Worm (Caenorhabditis elegans) whole organism, midembryonic: ENCODE results near the gene parg-2.
"Not testable (repeated sequence)": the region's sequence is repeated elsewhere in the genome, so short reads cannot be mapped to it uniquely, and the experiment has no call there.

Experiments used
- T22C8.4 ChIP-seq: fragments of 200-800 bp; sonication (Bioruptor generic); IDR thresholded peaks from 2 replicates; pipeline ENCODE4 v1.3.6; 2022; ENCODE audit warnings: missing genetic modification characterization, missing compliant biosample characterization
- cog-1 ChIP-seq: sonication (generic microtip); optimal IDR thresholded peaks from 2 replicates; lab custom pipeline; 2016; ENCODE audit warnings: missing genetic modification characterization, missing compliant biosample characterization
- flt-1 ChIP-seq: fragments of 200-800 bp; sonication (Bioruptor generic); IDR thresholded peaks from 2 replicates; pipeline ENCODE4 v1.3.6; 2022; ENCODE audit warnings: missing genetic modification characterization, missing compliant biosample characterization
- klf-2 ChIP-seq: fragments of 200-800 bp; sonication (Bioruptor generic); conservative IDR thresholded peaks from 2 replicates; pipeline ENCODE4 v1.3.6; 2022; ENCODE audit warnings: missing genetic modification reagents, missing genetic modification characterization, missing compliant biosample characterization
- med-1 ChIP-seq: sonication (generic microtip); optimal IDR thresholded peaks from 2 replicates; lab custom pipeline; 2017; ENCODE audit warnings: missing genetic modification characterization, mild to moderate bottlenecking, missing compliant biosample characterization, antibody characterized with exemption, missing genetic modification reagents; ENCODE audit not compliant: insufficient read depth
- ref-1 ChIP-seq: fragments of 200-800 bp; sonication (Bioruptor generic); conservative IDR thresholded peaks from 2 replicates; pipeline ENCODE4 v1.3.6; 2022; ENCODE audit warnings: missing genetic modification reagents, missing genetic modification characterization, missing compliant biosample characterization
- tab-1 ChIP-seq: fragments of 200-800 bp; sonication (Bioruptor generic); IDR thresholded peaks from 2 replicates; pipeline ENCODE4 v1.3.6; 2022; ENCODE audit warnings: missing genetic modification characterization, missing compliant biosample characterization
- ztf-23 ChIP-seq: fragments of 200-800 bp; sonication (Bioruptor generic); IDR thresholded peaks from 2 replicates; pipeline ENCODE4 v1.3.6; 2022; ENCODE audit warnings: missing genetic modification reagents, missing genetic modification characterization, missing compliant biosample characterization
- ztf-29 ChIP-seq: fragments of 200-800 bp; sonication (Bioruptor generic); IDR thresholded peaks from 2 replicates; pipeline ENCODE4 v1.3.6; 2022; ENCODE audit warnings: missing genetic modification reagents, missing genetic modification characterization, missing compliant biosample characterization

parg-2 gene

ce11 chrIV:8715032-8715431, at the start of gene parg-2, which contains the start of gene ipla-5:
Gene parg-2 (minus strand): TSS chrIV:8715132.
Gene ipla-5 (plus strand): TSS chrIV:8715247.
- TF ChIP-seq klf-2; ztf-23; cog-1 (tag; lab: Kevin White, UChicago): not testable (repeated sequence)

ce11 chrIV:8764567-8764966, 49.6 kb upstream of the parg-2 start, which contains the start of gene cdc-50.B:
Gene cdc-50.B (plus strand): TSS chrIV:8764867.
- no peak for TF ChIP-seq cog-1 (tag; lab: Kevin White, UChicago)
- TF ChIP-seq med-1 (GFP tag; lab: Kevin White, UChicago), result no peak
- TF ChIP-seq T22C8.4, result no peak
- TF ChIP-seq tab-1, result no peak
- no peak for TF ChIP-seq flt-1 (GFP tag; lab: Robert Waterston, UW)

DNA sequence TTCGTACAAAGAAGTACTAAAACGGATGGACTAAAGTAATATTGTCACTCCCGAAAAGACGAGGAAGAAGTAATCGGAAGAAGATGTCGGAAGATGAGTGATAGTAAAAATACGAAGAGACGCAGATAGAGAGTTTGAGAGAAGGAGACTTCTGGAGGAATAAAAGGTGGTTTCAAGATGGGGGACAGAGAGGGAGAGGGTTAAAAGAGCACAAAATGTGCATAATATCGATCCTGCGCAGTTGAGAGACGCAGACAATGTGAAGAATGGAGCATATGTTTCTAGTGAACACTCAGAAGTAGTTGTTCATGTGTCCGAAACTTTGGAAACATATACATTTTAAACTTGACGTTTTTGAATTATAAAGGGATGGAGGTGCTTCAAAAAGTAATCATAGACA, 47.5 kb upstream of the parg-2 start:
- peak; percentile 47 for TF ChIP-seq cog-1 (tag; lab: Kevin White, UChicago)
- TF ChIP-seq flt-1 (GFP tag; lab: Robert Waterston, UW), result no peak
- peak; percentile 74 for TF ChIP-seq T22C8.4

ce11 chrIV:8761896-8762295, 47.0 kb upstream of the parg-2 start, which contains the start of the genes F20C5.11 and klp-11:
Gene F20C5.11 (minus strand): TSS chrIV:8761996.
Gene klp-11 (minus strand): TSS chrIV:8762066.
- TF ChIP-seq ztf-29 (GFP tag; lab: Robert Waterston, UW) (no peak), klf-2 (no peak)

DNA sequence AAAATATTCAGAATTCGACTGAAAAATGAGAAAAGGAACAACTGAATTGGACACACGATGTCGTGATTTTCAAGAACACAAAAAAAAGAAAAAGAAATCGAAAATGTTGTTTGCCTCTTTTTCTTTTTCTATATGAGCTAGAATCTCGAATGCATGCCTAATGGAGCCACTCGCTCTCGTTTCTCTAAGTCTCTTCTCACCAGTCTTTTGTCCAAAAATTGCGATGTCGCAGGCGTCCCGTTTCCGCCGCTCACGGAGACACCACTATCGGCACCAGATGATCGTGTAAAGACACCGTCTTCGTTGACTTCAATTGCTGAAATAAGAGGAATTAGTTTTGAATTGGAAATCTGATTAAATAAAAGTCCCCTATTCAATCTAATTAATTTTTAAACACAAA, 43.7 kb upstream of the parg-2 start:
- no peak for TF ChIP-seq klf-2
- TF ChIP-seq cog-1 (tag; lab: Kevin White, UChicago), result no peak
- no peak for TF ChIP-seq ztf-29 (GFP tag; lab: Robert Waterston, UW)
- no peak for TF ChIP-seq T22C8.4
- no peak for TF ChIP-seq ref-1
- TF ChIP-seq ztf-23, result no peak
- TF ChIP-seq tab-1, result no peak

DNA sequence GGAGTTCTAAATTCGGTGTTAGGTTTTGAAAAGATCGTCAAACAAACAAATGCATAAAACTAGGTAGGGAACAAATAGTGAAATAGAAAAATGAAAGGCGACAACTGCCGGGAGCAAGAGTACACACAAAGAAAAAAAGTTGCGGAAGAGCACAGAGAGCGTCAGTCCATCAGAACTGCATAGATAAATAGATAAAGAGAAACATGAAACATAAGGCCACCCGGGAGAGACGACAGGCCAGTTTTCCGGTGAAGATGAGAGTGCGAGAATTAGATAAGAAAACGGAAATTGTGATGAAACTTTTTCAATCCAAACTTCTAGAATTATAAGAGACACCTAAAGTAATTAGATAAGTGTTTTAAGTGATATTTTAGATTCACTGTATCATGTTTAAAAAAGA, 42.8 kb upstream of the parg-2 start:
- TF ChIP-seq flt-1 (GFP tag; lab: Robert Waterston, UW) (no peak), ztf-23 (no peak), ref-1 (no peak), klf-2 (no peak)

ce11 chrIV:8754727-8755126, 39.8 kb upstream of the parg-2 start, which contains the start of gene elli-1:
Gene elli-1 (minus strand): TSS chrIV:8754827.
- TF ChIP-seq ztf-29 (GFP tag; lab: Robert Waterston, UW) (no peak), med-1 (GFP tag; lab: Kevin White, UChicago) (no peak), cog-1 (tag; lab: Kevin White, UChicago) (no peak), klf-2 (no peak), flt-1 (GFP tag; lab: Robert Waterston, UW) (no peak), ref-1 (no peak), T22C8.4 (no peak), ztf-23 (no peak), tab-1 (no peak)

DNA sequence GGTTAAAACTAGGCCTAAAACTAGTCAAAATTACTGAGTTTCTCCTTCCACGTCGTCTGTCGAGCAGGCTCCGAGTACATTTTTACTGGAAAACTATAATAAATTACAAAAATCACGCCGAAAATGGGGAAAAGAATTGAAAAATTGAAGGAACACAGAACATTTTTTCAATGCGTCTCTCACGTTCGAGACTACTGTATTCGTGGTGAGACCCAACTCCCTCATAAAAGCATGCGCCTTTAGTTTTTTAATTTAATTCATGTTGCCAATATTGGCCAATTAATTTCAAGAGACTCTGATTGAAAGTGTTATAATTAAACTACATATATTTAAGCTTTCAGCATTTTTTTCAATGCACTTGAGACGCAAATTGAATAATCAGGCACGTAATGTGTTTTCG, 39.2 kb upstream of the parg-2 start:
- no peak for TF ChIP-seq flt-1 (GFP tag; lab: Robert Waterston, UW)
- no peak for TF ChIP-seq T22C8.4
- no peak for TF ChIP-seq tab-1
- no peak for TF ChIP-seq klf-2
- TF ChIP-seq ztf-29 (GFP tag; lab: Robert Waterston, UW), result no peak
- no peak for TF ChIP-seq med-1 (GFP tag; lab: Kevin White, UChicago)
- TF ChIP-seq cog-1 (tag; lab: Kevin White, UChicago), result no peak
- no peak for TF ChIP-seq ztf-23
- no peak for TF ChIP-seq ref-1

- TF ChIP-seq tab-1, result no peak
- no peak for TF ChIP-seq ref-1
- no peak for TF ChIP-seq klf-2
- TF ChIP-seq cog-1 (tag; lab: Kevin White, UChicago), result no peak
- TF ChIP-seq ztf-29 (GFP tag; lab: Robert Waterston, UW), result no peak
- no peak for TF ChIP-seq ztf-23
- TF ChIP-seq T22C8.4, result no peak
- no peak for TF ChIP-seq flt-1 (GFP tag; lab: Robert Waterston, UW)
- no peak for TF ChIP-seq med-1 (GFP tag; lab: Kevin White, UChicago)
Measured at ce11 chrIV:8752492-8752891, 37.6 kb upstream of the parg-2 start.

- TF ChIP-seq ztf-29 (GFP tag; lab: Robert Waterston, UW) (no peak), ref-1 (no peak), ztf-23 (no peak), cog-1 (tag; lab: Kevin White, UChicago) (no peak), med-1 (GFP tag; lab: Kevin White, UChicago) (no peak), flt-1 (GFP tag; lab: Robert Waterston, UW) (no peak), klf-2 (no peak), T22C8.4 (no peak), tab-1 (no peak)
Measured at ce11 chrIV:8748967-8749366, 34.0 kb upstream of the parg-2 start.

DNA sequence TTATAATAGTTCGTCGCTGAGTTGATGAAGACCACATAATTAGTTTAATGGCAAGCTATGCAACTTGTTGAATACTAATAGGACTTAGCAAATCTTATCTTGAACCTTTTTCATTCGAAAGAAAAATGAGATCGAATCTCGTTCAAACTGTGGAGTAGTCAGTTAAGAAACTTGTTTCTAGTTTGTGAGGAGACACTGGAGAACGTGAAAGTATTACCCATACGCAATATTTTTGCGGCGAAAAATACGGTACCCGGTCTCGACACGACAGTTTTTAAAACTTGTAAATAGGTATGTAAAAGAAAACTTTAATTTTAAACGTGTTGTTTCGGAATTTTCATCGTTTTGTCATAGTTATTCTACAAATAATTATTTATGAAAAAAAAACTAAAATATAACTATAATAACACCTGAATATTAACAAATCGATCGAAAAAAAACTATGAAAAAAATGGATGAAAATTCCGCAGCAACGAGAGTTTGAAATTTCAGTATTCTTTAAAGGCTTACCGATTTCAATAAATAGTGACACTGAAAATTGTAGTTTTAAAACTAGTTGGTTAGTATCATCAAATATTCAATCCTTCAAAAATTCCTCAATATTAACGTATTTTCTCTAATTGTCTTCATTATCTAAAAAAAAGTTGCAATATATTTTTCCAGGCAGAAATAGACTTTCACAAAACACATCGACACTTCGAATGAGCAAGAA, 30.8 kb upstream of the parg-2 start, which contains the start of the genes F20C5.7 and parg-1:
Gene F20C5.7, minus strand, starts transcription at position 101 of the 712 bp plus-strand sequence.
Gene parg-1, plus strand, starts transcription at position 662 of the 712 bp plus-strand sequence.
- TF ChIP-seq tab-1, result no peak
- TF ChIP-seq med-1 (GFP tag; lab: Kevin White, UChicago), result no peak
- no peak for TF ChIP-seq ztf-23
- TF ChIP-seq cog-1 (tag; lab: Kevin White, UChicago), result no peak
- no peak for TF ChIP-seq flt-1 (GFP tag; lab: Robert Waterston, UW)
- TF ChIP-seq T22C8.4, result no peak
- TF ChIP-seq ref-1, result no peak
- TF ChIP-seq ztf-29 (GFP tag; lab: Robert Waterston, UW), result no peak
- no peak for TF ChIP-seq klf-2
